Fruit fly (Drosophila melanogaster) whole organism, adult: Measurements from ENCODE around the gene Ir40a.
A peak's percentile ranks its signal among the peaks of the same experiment; 100 is the strongest.

Experiments used
- CG11617 ChIP-seq: fragments of 200-800 bp; sonication (Bioruptor generic); optimal IDR thresholded peaks from 2 replicates; lab custom pipeline; 2017; ENCODE audit warnings: mild to moderate bottlenecking, missing biosample characterization, missing genetic modification reagents, missing genetic modification characterization
- CG12768 ChIP-seq: fragments of 200-800 bp; sonication (Bioruptor generic); optimal IDR thresholded peaks from 2 replicates; lab custom pipeline; 2017; ENCODE audit warnings: missing biosample characterization, missing genetic modification characterization, mild to moderate bottlenecking, moderate library complexity, missing genetic modification reagents
- CG14711 ChIP-seq: fragments of 200-800 bp; sonication (Bioruptor generic); optimal IDR thresholded peaks from 2 replicates; lab custom pipeline; 2018; ENCODE audit warnings: missing biosample characterization, mild to moderate bottlenecking, missing genetic modification characterization, moderate library complexity
- CG1620 ChIP-seq: fragments of 200-800 bp; sonication (Bioruptor generic); optimal IDR thresholded peaks from 2 replicates; lab custom pipeline; 2016; ENCODE audit warnings: missing biosample characterization, missing genetic modification characterization
- CG33017 ChIP-seq: fragments of 200-800 bp; sonication (Bioruptor generic); optimal IDR thresholded peaks from 2 replicates; lab custom pipeline; 2018; ENCODE audit warnings: missing biosample characterization, mild to moderate bottlenecking, missing genetic modification characterization, moderate library complexity
- CG5204 ChIP-seq: fragments of 200-800 bp; sonication (Bioruptor generic); optimal IDR thresholded peaks from 2 replicates; lab custom pipeline; 2016; ENCODE audit warnings: missing biosample characterization, missing genetic modification characterization
- CG7045 ChIP-seq: fragments of 200-800 bp; sonication (Bioruptor generic); optimal IDR thresholded peaks from 2 replicates; lab custom pipeline; 2017; ENCODE audit warnings: missing biosample characterization, mild to moderate bottlenecking, missing genetic modification characterization
- CG7101 ChIP-seq: fragments of 200-800 bp; sonication (Bioruptor generic); optimal IDR thresholded peaks from 2 replicates; lab custom pipeline; 2018; ENCODE audit warnings: missing biosample characterization, mild to moderate bottlenecking, missing genetic modification characterization, moderate library complexity
- Clk ChIP-seq: fragments of 200-800 bp; sonication (Bioruptor generic); optimal IDR thresholded peaks from 2 replicates; lab custom pipeline; 2017; ENCODE audit warnings: missing biosample characterization, missing genetic modification characterization
- Crg-1 ChIP-seq: fragments of 200-800 bp; sonication (Bioruptor generic); optimal IDR thresholded peaks from 2 replicates; lab custom pipeline; 2016; ENCODE audit warnings: missing biosample characterization, missing genetic modification characterization
- Hr96 ChIP-seq: fragments of 200-800 bp; sonication (Bioruptor generic); optimal IDR thresholded peaks from 2 replicates; lab custom pipeline; 2016; ENCODE audit warnings: missing biosample characterization, missing genetic modification characterization
- Mnt ChIP-seq: fragments of 200-800 bp; sonication (Bioruptor generic); optimal IDR thresholded peaks from 2 replicates; lab custom pipeline; 2016; ENCODE audit warnings: missing biosample characterization, mild to moderate bottlenecking, missing genetic modification characterization
- bab1 ChIP-seq: fragments of 200-800 bp; sonication (Bioruptor generic); optimal IDR thresholded peaks from 3 replicates; lab custom pipeline; 2019; ENCODE audit warnings: missing biosample characterization, mild to moderate bottlenecking, missing genetic modification characterization, moderate library complexity
- cic ChIP-seq: fragments of 200-800 bp; sonication (Bioruptor generic); optimal IDR thresholded peaks from 2 replicates; lab custom pipeline; 2017; ENCODE audit warnings: missing biosample characterization, mild to moderate bottlenecking, missing genetic modification characterization, moderate library complexity
- cnc ChIP-seq, 2 experiments: fragments of >200 bp; optimal IDR thresholded peaks; 2 replicates each; lab custom pipeline; 2017
- kay ChIP-seq: fragments of 200-800 bp; sonication (Bioruptor generic); peaks from one replicate; lab custom pipeline; 2016; ENCODE audit warnings: missing biosample characterization, missing genetic modification characterization, borderline replicate concordance
- ovo ChIP-seq: fragments of 200-800 bp; sonication (Bioruptor generic); optimal IDR thresholded peaks from 2 replicates; lab custom pipeline; 2016; ENCODE audit warnings: missing biosample characterization, missing genetic modification characterization
- pad ChIP-seq: fragments of 200-800 bp; sonication (Bioruptor generic); optimal IDR thresholded peaks from 3 replicates; lab custom pipeline; 2017; ENCODE audit warnings: missing biosample characterization, missing genetic modification characterization, mild to moderate bottlenecking, moderate library complexity, missing genetic modification reagents
- tj ChIP-seq: fragments of 200-800 bp; sonication (Bioruptor generic); optimal IDR thresholded peaks from 3 replicates; lab custom pipeline; 2017; ENCODE audit warnings: missing biosample characterization, mild to moderate bottlenecking, missing genetic modification characterization, moderate library complexity
- toe ChIP-seq: fragments of 200-800 bp; sonication (Bioruptor generic); optimal IDR thresholded peaks from 2 replicates; lab custom pipeline; 2016; ENCODE audit warnings: missing biosample characterization, missing genetic modification characterization

Gene Ir40a

DNA sequence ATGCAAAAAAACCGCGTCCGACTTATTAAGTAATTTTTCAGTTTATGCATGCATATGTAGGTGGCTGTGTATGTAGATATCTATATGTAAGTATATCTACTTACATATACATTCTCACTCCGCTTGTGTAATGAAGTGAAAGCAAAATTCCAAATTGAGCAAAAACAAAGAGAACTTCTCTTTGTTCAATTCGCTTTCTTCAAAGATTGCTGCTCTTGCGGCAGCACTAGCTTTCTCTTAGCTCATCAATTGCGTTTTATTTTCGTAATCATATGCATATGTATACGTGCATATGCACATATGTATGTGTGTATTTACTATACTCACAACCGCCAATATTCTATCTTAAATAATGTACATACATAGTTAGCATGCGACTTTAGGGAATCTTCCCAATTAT is 65.5 kb downstream of the Ir40a start:
- TF ChIP-seq Clk (GFP tag; lab: Kevin White, UChicago) (no peak), CG7045 (GFP tag; lab: Kevin White, UChicago) (no peak), CG1620 (GFP tag; lab: Kevin White, UChicago) (no peak), CG14711 (tag; lab: Kevin White, UChicago) (peak; percentile 7), CG12768 (no peak), CG5204 (GFP tag; lab: Kevin White, UChicago) (no peak), cic (GFP tag; lab: Kevin White, UChicago) (no peak), kay (peak; percentile 89), CG11617 (GFP tag; lab: Kevin White, UChicago) (no peak), Crg-1 (GFP tag; lab: Kevin White, UChicago) (no peak), bab1 (no peak), CG33017 (no peak), Mnt (GFP tag; lab: Kevin White, UChicago) (no peak), tj (GFP tag; lab: Kevin White, UChicago) (peak; percentile 27), toe (GFP tag; lab: Kevin White, UChicago) (no peak), Hr96 (no peak), ovo (GFP tag; lab: Kevin White, UChicago) (no peak), pad (GFP tag; lab: Kevin White, UChicago) (no peak), CG7101 (tag; lab: Kevin White, UChicago) (no peak)

DNA sequence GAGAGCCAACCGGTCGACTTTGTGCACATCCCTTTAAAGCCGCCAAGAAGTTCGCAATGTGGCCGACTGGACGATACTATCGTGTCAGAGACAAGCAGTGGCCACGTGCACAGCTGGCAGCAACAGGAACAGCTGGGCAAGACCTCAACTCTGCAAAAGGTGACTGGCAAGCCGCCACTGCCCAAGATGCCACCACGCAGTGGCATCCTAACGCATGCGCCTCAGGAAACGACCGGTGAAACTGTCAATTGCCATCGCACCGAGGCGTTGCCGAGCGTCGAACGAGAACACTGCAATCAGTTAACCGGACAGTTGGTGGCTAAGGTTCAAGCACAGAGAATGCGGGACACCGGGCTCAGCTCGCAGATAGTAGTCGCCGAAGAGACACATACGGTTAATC is 67.9 kb downstream of the Ir40a start:
- TF ChIP-seq Crg-1 (GFP tag; lab: Kevin White, UChicago), result no peak
- TF ChIP-seq cnc (optimal IDR thresholded peaks at IDR 0.05; lab: Kevin White, UChicago), result no peak
- TF ChIP-seq CG1620 (GFP tag; lab: Kevin White, UChicago), result no peak
- TF ChIP-seq kay, result no peak

DNA sequence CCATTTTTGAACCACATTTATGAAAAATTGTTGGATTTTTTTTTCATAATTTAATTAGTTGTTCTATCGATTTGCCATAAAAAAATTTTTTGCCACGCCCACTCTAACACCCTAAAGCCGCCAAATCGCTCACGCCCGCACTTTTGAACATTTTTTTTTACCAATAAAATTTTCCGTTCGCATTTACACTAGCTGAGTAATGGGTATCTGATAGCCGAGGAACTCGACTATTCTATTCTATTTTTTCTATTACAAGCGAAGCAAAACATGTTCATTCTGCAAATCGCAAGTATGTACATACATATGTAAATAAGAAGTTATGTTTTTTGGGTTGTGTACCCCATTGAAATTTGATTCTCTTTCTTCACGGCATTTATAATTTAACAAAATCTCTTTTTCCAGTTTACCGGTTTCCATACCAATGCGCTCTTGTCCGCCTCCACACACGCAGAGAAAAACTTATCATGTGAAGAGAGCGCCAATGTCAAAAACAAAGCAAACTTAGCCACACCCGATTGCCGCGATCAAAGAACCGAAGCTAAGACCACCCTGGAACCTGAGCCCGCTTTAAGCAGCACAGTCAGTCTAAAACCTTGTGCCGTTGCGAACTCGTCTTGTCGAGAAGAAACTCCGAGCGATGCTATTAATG is 68.8 kb downstream of the Ir40a start:
- TF ChIP-seq toe (GFP tag; lab: Kevin White, UChicago) (no peak), Clk (GFP tag; lab: Kevin White, UChicago) (no peak)

DNA sequence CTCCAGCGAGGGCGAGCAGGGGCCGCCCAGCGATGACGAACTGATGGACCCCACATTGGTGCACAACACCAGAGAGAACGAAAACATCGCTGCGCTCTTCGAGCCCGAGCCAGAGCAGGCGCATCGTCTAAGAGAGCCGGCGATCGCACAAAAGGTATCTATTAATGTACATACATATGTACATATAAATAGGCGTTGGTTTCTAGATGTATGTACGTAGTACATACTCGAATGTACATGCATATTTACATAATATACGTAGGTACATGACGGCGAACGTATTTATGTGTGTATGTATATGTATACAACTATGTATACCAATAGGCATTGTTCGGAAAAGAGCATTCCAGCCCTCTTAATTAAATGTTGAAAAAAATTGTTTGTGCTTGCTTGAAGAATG is 70.0 kb downstream of the Ir40a start:
- TF ChIP-seq CG12768 (no peak), kay (peak; percentile 89)

DNA sequence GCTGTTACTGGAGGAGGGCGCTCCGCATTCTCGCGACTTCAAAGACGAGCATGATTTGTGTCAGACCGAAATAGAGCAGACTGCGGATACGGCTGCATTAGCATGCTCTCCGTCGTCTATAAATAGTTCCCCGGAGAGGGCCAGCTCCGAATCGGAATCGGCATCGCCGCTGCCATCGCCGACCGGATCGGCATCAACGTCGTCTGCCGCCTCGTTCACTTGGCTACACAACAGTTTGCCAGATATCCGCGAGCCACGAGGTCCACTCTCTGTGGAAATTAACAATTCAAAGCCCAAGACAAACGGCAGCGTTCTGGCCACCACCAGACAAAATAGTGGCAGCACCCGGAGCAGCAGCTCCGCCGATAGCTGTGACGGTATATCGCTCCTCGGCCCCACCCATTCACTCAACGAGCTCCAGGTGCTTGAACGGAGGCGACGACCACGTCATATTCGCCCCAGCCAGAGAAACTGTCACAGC is 71.4 kb downstream of the Ir40a start:
- TF ChIP-seq CG33017 (no peak), CG5204 (GFP tag; lab: Kevin White, UChicago) (no peak), CG14711 (tag; lab: Kevin White, UChicago) (no peak), CG12768 (no peak), Crg-1 (GFP tag; lab: Kevin White, UChicago) (no peak), toe (GFP tag; lab: Kevin White, UChicago) (no peak)

DNA sequence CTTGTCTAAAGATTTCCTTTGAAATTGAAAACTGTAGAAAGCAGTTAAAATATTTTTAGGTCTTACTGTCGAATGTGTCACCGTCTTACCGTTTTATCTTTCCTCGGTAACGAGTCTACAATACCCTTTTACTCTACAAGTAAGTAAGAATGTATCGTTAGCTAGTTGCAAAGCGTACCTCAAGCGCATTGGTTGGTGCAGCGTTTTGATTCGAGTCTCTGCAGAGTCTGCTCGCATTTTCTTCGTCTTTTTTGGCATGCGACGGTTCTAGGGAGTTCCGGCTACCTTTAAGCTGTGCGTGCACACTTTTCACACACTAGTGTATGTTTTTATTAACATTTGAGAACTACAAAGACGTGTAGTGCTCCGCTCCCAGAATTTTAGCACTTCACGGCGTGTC is 74.2 kb downstream of the Ir40a start:
- TF ChIP-seq bab1 (no peak), CG12768 (no peak), Hr96 (no peak), Crg-1 (GFP tag; lab: Kevin White, UChicago) (no peak), Mnt (GFP tag; lab: Kevin White, UChicago) (peak; percentile 30), Clk (GFP tag; lab: Kevin White, UChicago) (no peak)
